Fruit fly (Drosophila melanogaster) whole organism, embryonic: ENCODE measurements around the gene Sf3b3.

ENCODE experiments used
- Atf3 ChIP-seq: fragments of 200-800 bp; sonication (Bioruptor generic); optimal IDR thresholded peaks from 3 replicates; lab custom pipeline; 2016; ENCODE audit warnings: missing biosample characterization, missing genetic modification characterization
- CG12071 ChIP-seq: fragments of 200-800 bp; sonication (Bioruptor generic); optimal IDR thresholded peaks from 3 replicates; lab custom pipeline; 2018; ENCODE audit warnings: missing biosample characterization, mild to moderate bottlenecking, missing genetic modification characterization
- CG13287 ChIP-seq: fragments of 200-800 bp; sonication (Bioruptor generic); IDR thresholded peaks from 2 replicates; pipeline ENCODE4 v1.3.6; 2022; ENCODE audit warnings: missing biosample characterization, missing genetic modification characterization; ENCODE audit not compliant: partially characterized antibody
- CG17359 ChIP-seq: fragments of 200-800 bp; sonication (Bioruptor generic); optimal IDR thresholded peaks from 3 replicates; lab custom pipeline; 2018; ENCODE audit warnings: missing biosample characterization, mild to moderate bottlenecking, missing genetic modification characterization, moderate library complexity
- CG17361 ChIP-seq: fragments of 200-800 bp; sonication (Bioruptor generic); IDR thresholded peaks from 3 replicates; pipeline ENCODE4 v1.3.6; 2022; ENCODE audit warnings: missing biosample characterization, missing genetic modification characterization
- CG17385 ChIP-seq: fragments of 200-800 bp; sonication (Bioruptor generic); optimal IDR thresholded peaks from 3 replicates; lab custom pipeline; 2018; ENCODE audit warnings: missing biosample characterization, mild to moderate bottlenecking, missing genetic modification characterization
- CG30431 ChIP-seq: fragments of 200-800 bp; sonication (Bioruptor generic); optimal IDR thresholded peaks from 2 replicates; lab custom pipeline; 2017; ENCODE audit warnings: missing biosample characterization, missing genetic modification characterization
- CG32767 ChIP-seq: fragments of 200-800 bp; sonication (Bioruptor generic); IDR thresholded peaks from 2 replicates; pipeline ENCODE4 v1.3.6; 2022; ENCODE audit warnings: missing biosample characterization, missing genetic modification characterization
- CG4360 ChIP-seq: fragments of 200-800 bp; sonication (Bioruptor generic); IDR thresholded peaks from 2 replicates; pipeline ENCODE4 v1.3.6; 2022; ENCODE audit warnings: missing biosample characterization, missing genetic modification characterization
- CG6254 ChIP-seq: fragments of 200-800 bp; sonication (Bioruptor generic); optimal IDR thresholded peaks from 3 replicates; lab custom pipeline; 2017; ENCODE audit warnings: mild to moderate bottlenecking, missing biosample characterization, missing genetic modification reagents, missing genetic modification characterization
- CG6854 ChIP-seq: fragments of 200-800 bp; sonication (Bioruptor generic); optimal IDR thresholded peaks from 3 replicates; lab custom pipeline; 2017; ENCODE audit warnings: missing biosample characterization, mild to moderate bottlenecking, missing genetic modification characterization
- CG7839 ChIP-seq: fragments of 200-800 bp; sonication (Bioruptor generic); optimal IDR thresholded peaks from 3 replicates; lab custom pipeline; 2018; ENCODE audit warnings: missing biosample characterization, mild to moderate bottlenecking, missing genetic modification characterization, moderate library complexity
- CG8290 ChIP-seq, 3 experiments: fragments of 200-800 bp; sonication (Bioruptor generic); optimal IDR thresholded peaks; 2 replicates each; lab custom pipeline; 2016 to 2019; ENCODE audit warnings: missing biosample characterization in 3 of 3, missing genetic modification characterization in 3 of 3, mild to moderate bottlenecking in 2 of 3, moderate library complexity in 1 of 3
- CG8388 ChIP-seq: fragments of 200-800 bp; sonication (Bioruptor generic); optimal IDR thresholded peaks from 2 replicates; lab custom pipeline; 2019; ENCODE audit warnings: missing biosample characterization, mild to moderate bottlenecking, missing genetic modification characterization, moderate library complexity
- CG8944 ChIP-seq: fragments of 200-800 bp; sonication (Bioruptor generic); optimal IDR thresholded peaks from 3 replicates; lab custom pipeline; 2016; ENCODE audit warnings: missing biosample characterization, missing genetic modification characterization
- CG9215 ChIP-seq: fragments of 200-800 bp; sonication (Bioruptor generic); IDR thresholded peaks from 2 replicates; pipeline ENCODE4 v1.3.6; 2022; ENCODE audit warnings: missing biosample characterization, missing genetic modification characterization
- CTCF ChIP-seq: fragments of 200-800 bp; sonication (Bioruptor generic); optimal IDR thresholded peaks from 2 replicates; lab custom pipeline; 2017; ENCODE audit warnings: missing biosample characterization, mild to moderate bottlenecking, missing genetic modification characterization, moderate library complexity
- Dek ChIP-seq: fragments of 200-800 bp; sonication (Bioruptor generic); optimal IDR thresholded peaks from 3 replicates; lab custom pipeline; 2019; ENCODE audit warnings: missing biosample characterization, mild to moderate bottlenecking, missing genetic modification characterization, moderate library complexity
- Dll ChIP-seq: fragments of 200-800 bp; sonication (Bioruptor generic); IDR thresholded peaks from 4 replicates; pipeline ENCODE4 v1.3.6; 2022; ENCODE audit warnings: missing biosample characterization, missing genetic modification characterization; ENCODE audit not compliant: partially characterized antibody
- Fer2 ChIP-seq: fragments of 200-800 bp; sonication (Bioruptor generic); optimal IDR thresholded peaks from 2 replicates; lab custom pipeline; 2018; ENCODE audit warnings: missing biosample characterization, mild to moderate bottlenecking, missing genetic modification characterization, moderate library complexity
- Gsc ChIP-seq: fragments of 200-800 bp; sonication (Bioruptor generic); IDR thresholded peaks from 2 replicates; pipeline ENCODE4 v1.3.6; 2022; ENCODE audit warnings: missing biosample characterization, missing genetic modification characterization
- HLH4C ChIP-seq: fragments of 200-800 bp; sonication (Bioruptor generic); IDR thresholded peaks from 3 replicates; pipeline ENCODE4 v1.3.6; 2022; ENCODE audit warnings: missing biosample characterization, missing genetic modification characterization; ENCODE audit not compliant: partially characterized antibody
- Max ChIP-seq: fragments of 200-800 bp; sonication (Bioruptor generic); optimal IDR thresholded peaks from 2 replicates; lab custom pipeline; 2016; ENCODE audit warnings: missing biosample characterization, mild to moderate bottlenecking, missing genetic modification characterization
- Opbp ChIP-seq: fragments of 200-800 bp; sonication (Bioruptor generic); IDR thresholded peaks from 3 replicates; pipeline ENCODE4 v1.3.6; 2022; ENCODE audit warnings: missing biosample characterization, missing genetic modification characterization; ENCODE audit not compliant: partially characterized antibody
- PHDP ChIP-seq: fragments of 200-800 bp; sonication (Bioruptor generic); optimal IDR thresholded peaks from 3 replicates; lab custom pipeline; 2018; ENCODE audit warnings: missing biosample characterization, mild to moderate bottlenecking, missing genetic modification characterization, moderate library complexity
- Six4 ChIP-seq: fragments of 200-800 bp; sonication (Bioruptor generic); optimal IDR thresholded peaks from 2 replicates; lab custom pipeline; 2016; ENCODE audit warnings: missing biosample characterization, missing genetic modification characterization
- Trl ChIP-seq, 3 experiments: fragments of >200 bp in 2 of 3; fragments of 200-800 bp in 1 of 3; sonication (Bioruptor generic) in 1 of 3; optimal IDR thresholded peaks; 2 replicates in 1 of 3; 3 replicates in 2 of 3; lab custom pipeline; 2016 to 2017; ENCODE audit warnings: missing biosample characterization in 1 of 3, missing genetic modification characterization in 1 of 3
- crol ChIP-seq: fragments of 200-800 bp; sonication (Bioruptor generic); IDR thresholded peaks from 2 replicates; pipeline ENCODE4 v1.3.6; 2022; ENCODE audit warnings: missing biosample characterization, missing genetic modification characterization
- crp ChIP-seq, 2 experiments: fragments of 200-800 bp; sonication (Bioruptor generic); optimal IDR thresholded peaks; 2 replicates in 1 of 2; 3 replicates in 1 of 2; lab custom pipeline; 2017; ENCODE audit warnings: missing biosample characterization in 2 of 2, missing genetic modification characterization in 2 of 2, mild to moderate bottlenecking in 1 of 2, moderate library complexity in 1 of 2
- ewg ChIP-seq: fragments of 200-800 bp; sonication (Bioruptor generic); optimal IDR thresholded peaks from 3 replicates; lab custom pipeline; 2017; ENCODE audit warnings: mild to moderate bottlenecking, missing biosample characterization, missing genetic modification reagents, missing genetic modification characterization
- gce ChIP-seq: fragments of 200-800 bp; sonication (Bioruptor generic); IDR thresholded peaks from 3 replicates; pipeline ENCODE4 v1.3.6; 2022; ENCODE audit warnings: missing biosample characterization, missing genetic modification characterization
- gem ChIP-seq: fragments of 200-800 bp; sonication (Bioruptor generic); optimal IDR thresholded peaks from 2 replicates; lab custom pipeline; 2019; ENCODE audit warnings: missing biosample characterization, mild to moderate bottlenecking, missing genetic modification characterization, moderate library complexity
- grau ChIP-seq: fragments of 200-800 bp; optimal IDR thresholded peaks from 3 replicates; lab custom pipeline; 2019; ENCODE audit warnings: missing biosample characterization, mild to moderate bottlenecking, missing genetic modification characterization, moderate library complexity
- gt ChIP-seq: fragments of 200-800 bp; sonication (Bioruptor generic); IDR thresholded peaks from 2 replicates; pipeline ENCODE4 v1.3.6; 2022; ENCODE audit warnings: missing biosample characterization, missing genetic modification characterization
- kay ChIP-seq: fragments of 200-800 bp; sonication (Bioruptor generic); optimal IDR thresholded peaks from 2 replicates; lab custom pipeline; 2016; ENCODE audit warnings: missing biosample characterization, missing genetic modification characterization
- kni ChIP-seq: fragments of 200-800 bp; sonication (Bioruptor generic); optimal IDR thresholded peaks from 3 replicates; lab custom pipeline; 2017; ENCODE audit warnings: mild to moderate bottlenecking, missing biosample characterization, missing genetic modification reagents, missing genetic modification characterization
- knrl ChIP-seq: fragments of 200-800 bp; sonication (Bioruptor generic); IDR thresholded peaks from 3 replicates; pipeline ENCODE4 v1.3.6; 2022; ENCODE audit warnings: missing biosample characterization, missing genetic modification characterization; ENCODE audit not compliant: partially characterized antibody
- lbe ChIP-seq: fragments of 200-800 bp; sonication (Bioruptor generic); optimal IDR thresholded peaks from 2 replicates; lab custom pipeline; 2016; ENCODE audit warnings: missing biosample characterization, mild to moderate bottlenecking, missing genetic modification characterization
- lmd ChIP-seq: fragments of 200-800 bp; sonication (Bioruptor generic); IDR thresholded peaks from 2 replicates; pipeline ENCODE4 v1.3.6; 2022; ENCODE audit warnings: missing biosample characterization, missing genetic modification characterization
- nau ChIP-seq: fragments of 200-800 bp; sonication (Bioruptor generic); optimal IDR thresholded peaks from 3 replicates; lab custom pipeline; 2017; ENCODE audit warnings: missing biosample characterization, mild to moderate bottlenecking, missing genetic modification characterization, missing genetic modification reagents
- nerfin-1 ChIP-seq: fragments of 200-800 bp; sonication (Bioruptor generic); optimal IDR thresholded peaks from 3 replicates; lab custom pipeline; 2019; ENCODE audit warnings: missing biosample characterization, mild to moderate bottlenecking, missing genetic modification characterization, moderate library complexity
- onecut ChIP-seq: fragments of 200-800 bp; sonication (Bioruptor generic); IDR thresholded peaks from 2 replicates; pipeline ENCODE4 v1.3.6; 2022; ENCODE audit warnings: missing biosample characterization, missing genetic modification characterization
- ttk ChIP-seq: fragments of 200-800 bp; sonication (Bioruptor generic); IDR thresholded peaks from 2 replicates; pipeline ENCODE4 v2.1.2; 2022; ENCODE audit warnings: missing biosample characterization, missing genetic modification characterization
- vvl ChIP-seq: fragments of 200-800 bp; sonication (Bioruptor generic); IDR thresholded peaks from 2 replicates; pipeline ENCODE4 v1.3.6; 2022; ENCODE audit warnings: missing biosample characterization, missing genetic modification characterization
- zen2 ChIP-seq: fragments of 200-800 bp; sonication (Bioruptor generic); IDR thresholded peaks from 3 replicates; pipeline ENCODE4 v1.3.6; 2022; ENCODE audit warnings: missing biosample characterization, missing genetic modification characterization; ENCODE audit not compliant: partially characterized antibody

The Sf3b3 gene

DNA sequence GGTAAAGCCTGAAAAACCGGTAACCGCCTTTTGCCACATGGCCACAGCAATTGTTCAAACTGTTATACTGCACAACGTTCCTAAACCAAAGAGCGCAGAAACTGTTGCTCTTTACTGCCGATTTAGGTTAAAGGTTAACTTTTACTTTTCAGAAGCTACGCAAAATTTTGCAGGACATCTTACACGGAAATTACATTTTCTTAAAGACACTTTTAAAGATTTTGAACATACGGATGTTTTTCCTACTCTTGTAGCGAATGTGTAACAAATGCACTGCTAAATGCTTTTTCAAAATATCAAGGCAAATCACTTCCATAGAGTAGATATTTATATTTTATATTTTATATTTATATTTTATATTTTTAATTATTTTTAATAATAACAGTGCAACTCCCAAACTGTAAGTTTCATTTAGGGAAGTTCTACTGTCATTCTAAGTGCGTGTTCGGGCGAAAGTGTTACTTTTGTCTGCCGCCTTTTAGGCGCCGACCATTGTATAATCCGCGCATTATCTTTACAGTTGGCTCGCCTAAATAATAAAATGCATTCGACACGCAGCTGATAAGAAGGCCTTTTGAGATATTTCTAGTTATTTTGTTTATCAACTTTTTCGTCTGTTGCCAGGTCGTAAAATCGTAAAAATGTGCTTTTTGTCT is 49.2 kb upstream of the Sf3b3 start (continued):
- TF ChIP-seq Opbp (GFP tag; lab: Robert Waterston, UW) (no peak), Six4 (GFP tag; lab: Kevin White, UChicago) (no peak), CG8388 (no peak), grau (tag; lab: Kevin White, UChicago) (peak; percentile 42), CG8944 (GFP tag; lab: Kevin White, UChicago) (no peak), CG6254 (GFP tag; lab: Kevin White, UChicago) (peak; percentile 13), CG6854 (peak; percentile 16), Fer2 (tag; lab: Kevin White, UChicago) (no peak), CG30431 (no peak), CG7839 (tag; lab: Kevin White, UChicago) (peak; percentile 58), gem (tag; lab: Kevin White, UChicago) (peak; percentile 54), lmd (GFP tag; lab: Robert Waterston, UW) (peak; percentile 32; the same call in 1 of the 2 replicates), Atf3 (GFP tag; lab: Kevin White, UChicago) (no peak), CTCF (GFP tag; lab: Kevin White, UChicago) (no peak), CG9215 (GFP tag; lab: Robert Waterston, UW) (no peak)
- TF ChIP-seq, all 482 proteins: peak for 60

DNA sequence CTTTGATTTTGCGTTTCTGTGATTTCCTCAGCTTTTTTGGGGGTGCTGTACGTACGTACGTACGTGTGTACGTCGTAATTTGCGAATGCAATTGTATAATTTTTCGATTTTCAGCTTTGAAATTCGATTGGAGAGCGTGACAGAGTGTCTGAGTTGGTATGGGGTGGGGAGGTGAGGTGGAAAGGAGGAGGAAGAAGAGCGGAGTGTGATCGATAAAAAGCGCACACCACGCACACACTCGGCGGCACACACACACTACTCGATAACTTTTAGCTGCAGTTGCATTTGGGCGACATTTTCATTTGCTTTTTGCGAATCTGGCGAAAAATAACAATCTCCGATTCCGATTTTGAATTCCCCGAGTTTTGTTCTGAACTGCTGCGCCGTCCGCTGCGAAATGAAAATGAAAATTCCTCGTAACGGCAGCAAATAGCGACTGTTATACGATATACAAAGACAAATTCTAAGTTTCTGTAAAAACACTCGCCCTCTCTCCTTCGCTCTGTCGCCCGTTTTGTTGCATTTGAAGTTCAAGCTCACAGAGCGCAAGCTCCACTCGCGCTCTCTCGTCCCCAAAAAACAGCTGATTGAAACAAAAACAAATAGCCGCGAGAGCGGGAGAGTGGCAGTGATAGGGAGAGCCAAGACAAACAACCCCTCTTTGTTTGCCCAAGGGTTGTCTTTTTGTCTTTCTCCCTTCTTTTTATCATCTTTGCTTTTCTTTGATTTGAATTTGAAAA is 48.5 kb upstream of the Sf3b3 start, which contains the start of gene CG13907:
Gene CG13907, minus strand, starts transcription at position 518 of the 740 bp plus-strand sequence.
- TF ChIP-seq CG17359 (no peak), knrl (0 out of 3 replicates have a peak, but pooled peaks have one; percentile 17), Max (peak; percentile 21), kay (GFP tag; lab: Kevin White, UChicago) (no peak), kni (GFP tag; lab: Kevin White, UChicago) (peak; percentile 8), Dek (tag; lab: Kevin White, UChicago) (no peak), CG17361 (GFP tag; lab: Robert Waterston, UW) (no peak), gce (no peak), CG8290 (GFP tag; optimal IDR thresholded peaks at IDR 0.05; lab: Kevin White, UChicago) (no peak), CG8290 (tag; optimal IDR thresholded peaks at IDR 0.05; lab: Kevin White, UChicago) (peak in 1 of 2 experiments; percentile 10), Gsc (no peak), CG12071 (GFP tag; lab: Kevin White, UChicago) (peak; percentile 47), CG6854 (no peak), vvl (0 out of 2 replicates have a peak, but pooled peaks have one; percentile 12), CG13287 (GFP tag; lab: Robert Waterston, UW) (peak; percentile 43; the same call in 1 of the 2 replicates), Trl (optimal IDR thresholded peaks at IDR 0.05; lab: Kevin White, UChicago) (peak; percentile 87 to 93), Trl (GFP tag; optimal IDR thresholded peaks at IDR 0.05; lab: Kevin White, UChicago) (peak; percentile 40), CG32767 (GFP tag; lab: Robert Waterston, UW) (0 out of 2 replicates have a peak, but pooled peaks have one; percentile 16), HLH4C (GFP tag; lab: Robert Waterston, UW) (0 out of 3 replicates have a peak, but pooled peaks have one; percentile 26), Dll (GFP tag; lab: Robert Waterston, UW) (peak; percentile 44; the same call in 1 of the 4 replicates), gt (GFP tag; lab: Robert Waterston, UW) (no peak), zen2 (GFP tag; lab: Robert Waterston, UW) (peak; percentile 47; the same call in 2 of the 3 replicates), lbe (GFP tag; lab: Kevin White, UChicago) (peak; percentile 15), nau (GFP tag; lab: Kevin White, UChicago) (peak; percentile 49), CG4360 (GFP tag; lab: Robert Waterston, UW) (0 out of 2 replicates have a peak, but pooled peaks have one; percentile 14), ewg (GFP tag; lab: Kevin White, UChicago) (peak; percentile 63), ttk (GFP tag; lab: Robert Waterston, UW) (peak; percentile 42; the same call in 1 of the 2 replicates), crol (GFP tag; lab: Robert Waterston, UW) (peak; percentile 61; the same call in 1 of the 2 replicates), PHDP (tag; lab: Kevin White, UChicago) (peak; percentile 26), onecut (GFP tag; lab: Robert Waterston, UW) (peak; percentile 63), nerfin-1 (tag; lab: Kevin White, UChicago) (peak; percentile 59), CG17385 (GFP tag; lab: Kevin White, UChicago) (peak; percentile 16), crp (GFP tag; optimal IDR thresholded peaks at IDR 0.05; lab: Kevin White, UChicago) (peak in 1 of 2 experiments; percentile 67)
